Worm (Caenorhabditis elegans): ENCODE results near the gene cog-1.

DNA sequence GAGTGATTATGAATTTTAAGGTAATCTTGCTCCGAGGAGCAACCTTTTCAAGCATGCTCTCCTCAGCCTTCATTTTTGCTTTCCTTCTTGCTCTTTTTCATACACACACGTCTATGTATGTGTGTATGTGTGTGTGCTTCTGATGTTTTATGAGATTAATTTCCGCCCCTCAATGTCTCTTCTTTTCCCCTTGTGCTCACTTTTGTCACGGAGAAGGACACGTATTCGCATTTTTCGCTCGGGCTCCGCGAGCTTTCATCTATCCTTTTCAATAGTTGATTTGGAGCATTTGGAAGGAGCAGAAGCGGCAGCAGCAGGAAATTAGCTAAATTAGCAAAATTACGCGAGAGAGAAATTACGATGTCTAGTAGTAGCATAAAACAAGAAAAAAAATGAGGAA, 38.0 kb downstream of the cog-1 start:
- no peak for TF ChIP-seq ceh-36 (tag; optimal IDR thresholded peaks at IDR 0.05)
- no peak for TF ChIP-seq ama-1 (optimal IDR thresholded peaks at IDR 0.05)
- no peak for TF ChIP-seq sea-1 (GFP tag; conservative IDR thresholded peaks at IDR 0.05)
- TF ChIP-seq flt-1 (GFP tag; IDR thresholded peaks at IDR 0.05): no peak
- no peak for TF ChIP-seq hmg-4 (GFP tag; optimal IDR thresholded peaks at IDR 0.05)
- TF ChIP-seq hmbx-1 (tag; optimal IDR thresholded peaks at IDR 0.05): no peak
- no peak for TF ChIP-seq F13C5.2 (tag; optimal IDR thresholded peaks at IDR 0.05)
- no peak for TF ChIP-seq tbx-37 (GFP tag; conservative IDR thresholded peaks at IDR 0.05)
